Fruit fly (Drosophila melanogaster): ENCODE measurements around the gene CG46412.

CG46412 gene

dm6 chr3L:11599965-11600420 lies 36.1 kb upstream of the CG46412 start, which contains the start of the genes CG14137 and CG46394:
Gene CG14137, minus strand, starts transcription at chr3L:11600065.
Gene CG46394, plus strand, starts transcription at chr3L:11600370.
- no peak for TF ChIP-seq Pif1B (GFP tag; optimal IDR thresholded peaks at IDR 0.05)
- no peak for TF ChIP-seq CG32121 (GFP tag; IDR thresholded peaks at IDR 0.05)
- TF ChIP-seq D1 (tag; optimal IDR thresholded peaks at IDR 0.05) = no peak
- no peak for TF ChIP-seq CG9948 (tag; optimal IDR thresholded peaks at IDR 0.05)
- no peak for TF ChIP-seq EcR (GFP tag; optimal IDR thresholded peaks at IDR 0.05)
- TF ChIP-seq Ets98B (GFP tag; IDR thresholded peaks at IDR 0.05) = no peak
- no peak for TF ChIP-seq Pif1A (GFP tag; optimal IDR thresholded peaks at IDR 0.05)

DNA sequence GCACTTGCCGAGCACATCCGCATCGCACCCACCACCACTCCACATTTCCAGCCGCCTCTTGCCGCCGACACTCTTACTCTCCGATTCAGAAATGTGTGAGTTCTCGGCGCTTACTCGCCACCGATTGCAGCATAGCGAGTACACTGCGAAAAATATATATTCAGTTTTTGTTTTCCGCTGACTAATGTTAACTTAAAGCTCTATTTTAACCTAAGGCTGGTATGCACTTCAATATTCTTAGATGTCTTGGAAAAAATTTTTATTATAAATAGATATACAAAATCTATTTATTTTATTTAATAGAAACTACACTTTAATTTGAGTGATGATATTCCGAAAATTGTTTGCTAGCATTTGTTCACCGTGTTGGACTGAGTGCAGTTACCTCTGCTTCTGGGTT lies 35.4 kb upstream of the CG46412 start:
- TF ChIP-seq Snoo (tag; optimal IDR thresholded peaks at IDR 0.05) = peak; percentile 22
- TF ChIP-seq CG12605 (GFP tag; IDR thresholded peaks at IDR 0.05) = no peak
- TF ChIP-seq CG8159 (tag; optimal IDR thresholded peaks at IDR 0.05) = peak; percentile 52
- TF ChIP-seq D1 (tag; optimal IDR thresholded peaks at IDR 0.05) = no peak
- TF ChIP-seq CG9948 (tag; optimal IDR thresholded peaks at IDR 0.05) = peak; percentile 38
- peak; percentile 18 for TF ChIP-seq CG34367 (tag; optimal IDR thresholded peaks at IDR 0.05)
- TF ChIP-seq CG32121 (GFP tag; IDR thresholded peaks at IDR 0.05) = no peak
- TF ChIP-seq Pif1B (GFP tag; optimal IDR thresholded peaks at IDR 0.05) = peak; percentile 2
- TF ChIP-seq CG4496 (GFP tag; IDR thresholded peaks at IDR 0.05) = 0 out of 3 replicates have a peak, but pooled peaks have one; percentile 22
- TF ChIP-seq EcR (GFP tag; optimal IDR thresholded peaks at IDR 0.05) = peak; percentile 52
- no peak for TF ChIP-seq rn (GFP tag; IDR thresholded peaks at IDR 0.05)
- peak; percentile 29 for TF ChIP-seq CG13204 (GFP tag; optimal IDR thresholded peaks at IDR 0.05)
- no peak for TF ChIP-seq gl (tag; optimal IDR thresholded peaks at IDR 0.05)
- no peak for TF ChIP-seq Ets98B (GFP tag; IDR thresholded peaks at IDR 0.05)
- peak; percentile 34 for TF ChIP-seq CG17806 (tag; optimal IDR thresholded peaks at IDR 0.05)
- no peak for TF ChIP-seq fd96Ca (GFP tag; IDR thresholded peaks at IDR 0.05)
- peak; percentile 18 for TF ChIP-seq CG14655 (GFP tag; optimal IDR thresholded peaks at IDR 0.05)
- no peak for TF ChIP-seq Pif1A (GFP tag; optimal IDR thresholded peaks at IDR 0.05)
- peak; percentile 61 for TF ChIP-seq CG15710 (tag; optimal IDR thresholded peaks at IDR 0.05)
- TF ChIP-seq CG8301 (tag; optimal IDR thresholded peaks at IDR 0.05) = no peak
- TF ChIP-seq CG10348 (GFP tag; IDR thresholded peaks at IDR 0.05) = no peak

dm6 chr3L:11596585-11597252 lies 32.8 kb upstream of the CG46412 start, which contains the start of gene CG7368:
Gene CG7368, plus strand, starts transcription at chr3L:11597202.
- peak; percentile 14 for TF ChIP-seq CG13204 (GFP tag; optimal IDR thresholded peaks at IDR 0.05)
- no peak for TF ChIP-seq CG34367 (tag; optimal IDR thresholded peaks at IDR 0.05)

DNA sequence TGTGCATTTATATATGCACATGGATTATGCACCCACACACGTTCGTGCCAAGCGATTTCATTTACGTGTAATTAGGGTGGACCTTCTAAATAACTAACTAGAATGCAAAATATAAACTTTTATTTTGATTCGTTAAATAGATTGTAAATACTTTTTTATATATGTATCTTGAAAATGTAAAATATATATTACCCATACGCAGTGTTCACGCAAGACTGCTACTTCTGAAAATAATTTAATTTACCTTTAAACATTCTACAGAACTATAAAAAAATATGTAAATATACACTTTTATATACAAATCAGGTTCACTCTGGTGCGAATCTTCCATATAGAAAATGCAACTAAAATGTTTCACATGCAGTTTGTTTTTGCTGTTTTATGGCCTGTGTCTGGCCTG lies 29.9 kb upstream of the CG46412 start:
- peak; percentile 61 for TF ChIP-seq CG32121 (GFP tag; IDR thresholded peaks at IDR 0.05)
- no peak for TF ChIP-seq Snoo (tag; optimal IDR thresholded peaks at IDR 0.05)
- peak; percentile 46 for TF ChIP-seq CG15710 (tag; optimal IDR thresholded peaks at IDR 0.05)
- TF ChIP-seq CG34367 (tag; optimal IDR thresholded peaks at IDR 0.05) = peak; percentile 23
- TF ChIP-seq CG12605 (GFP tag; IDR thresholded peaks at IDR 0.05) = no peak
- peak; percentile 40 for TF ChIP-seq CG9948 (tag; optimal IDR thresholded peaks at IDR 0.05)
- no peak for TF ChIP-seq fd96Ca (GFP tag; IDR thresholded peaks at IDR 0.05)
- peak; percentile 35 for TF ChIP-seq CG14655 (GFP tag; optimal IDR thresholded peaks at IDR 0.05)
- TF ChIP-seq CG8159 (tag; optimal IDR thresholded peaks at IDR 0.05) = peak; percentile 86
- no peak for TF ChIP-seq CG10348 (GFP tag; IDR thresholded peaks at IDR 0.05)
- peak; percentile 27 for TF ChIP-seq CG8301 (tag; optimal IDR thresholded peaks at IDR 0.05)
- TF ChIP-seq Pif1A (GFP tag; optimal IDR thresholded peaks at IDR 0.05) = no peak
- no peak for TF ChIP-seq gl (tag; optimal IDR thresholded peaks at IDR 0.05)
- peak; percentile 35 for TF ChIP-seq CG17806 (tag; optimal IDR thresholded peaks at IDR 0.05)
- TF ChIP-seq Pif1B (GFP tag; optimal IDR thresholded peaks at IDR 0.05) = peak; percentile 3
- peak; percentile 55 for TF ChIP-seq CG4496 (GFP tag; IDR thresholded peaks at IDR 0.05)
- peak; percentile 28; the same call in 1 of the 2 replicates for TF ChIP-seq Ets98B (GFP tag; IDR thresholded peaks at IDR 0.05)
- no peak for TF ChIP-seq rn (GFP tag; IDR thresholded peaks at IDR 0.05)

- TF ChIP-seq CG10348 (GFP tag; IDR thresholded peaks at IDR 0.05) (no peak), Pif1A (GFP tag; optimal IDR thresholded peaks at IDR 0.05) (no peak), CG13204 (GFP tag; optimal IDR thresholded peaks at IDR 0.05) (peak; percentile 52), D1 (tag; optimal IDR thresholded peaks at IDR 0.05) (no peak)
Observed at dm6 chr3L:11591803-11592202, 27.9 kb upstream of the CG46412 start.

DNA sequence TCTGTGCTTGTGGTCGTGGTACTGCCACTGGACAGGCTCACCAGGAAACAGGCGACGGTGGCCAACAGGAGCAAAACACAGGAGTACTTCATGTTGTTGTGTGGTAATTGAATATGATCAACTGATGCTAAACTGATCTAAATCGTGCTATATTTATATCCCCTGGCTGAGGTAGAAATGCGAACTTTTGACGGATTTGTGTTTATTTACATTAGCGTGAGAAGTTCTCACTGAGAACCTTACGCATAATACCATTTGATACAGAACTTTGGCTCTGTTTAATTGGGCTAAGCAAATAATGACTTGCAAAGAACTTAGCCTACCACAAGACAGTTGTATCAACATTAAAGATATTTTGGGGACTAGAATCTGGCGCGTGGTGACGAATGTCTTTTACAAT lies 27.3 kb upstream of the CG46412 start, which contains the start of gene CG33268:
CG33268 (minus strand) TSS at position 101 of the 400 bp plus-strand sequence.
- TF ChIP-seq CG14655 (GFP tag; optimal IDR thresholded peaks at IDR 0.05) (no peak), CG10348 (GFP tag; IDR thresholded peaks at IDR 0.05) (no peak), CG4496 (GFP tag; IDR thresholded peaks at IDR 0.05) (no peak), CG8301 (tag; optimal IDR thresholded peaks at IDR 0.05) (no peak), CG32121 (GFP tag; IDR thresholded peaks at IDR 0.05) (no peak), Snoo (tag; optimal IDR thresholded peaks at IDR 0.05) (no peak), Pif1B (GFP tag; optimal IDR thresholded peaks at IDR 0.05) (no peak), gl (tag; optimal IDR thresholded peaks at IDR 0.05) (no peak), CG8159 (tag; optimal IDR thresholded peaks at IDR 0.05) (no peak), CG15710 (tag; optimal IDR thresholded peaks at IDR 0.05) (no peak), D1 (tag; optimal IDR thresholded peaks at IDR 0.05) (no peak), Ets98B (GFP tag; IDR thresholded peaks at IDR 0.05) (no peak), CG34367 (tag; optimal IDR thresholded peaks at IDR 0.05) (no peak), CG17806 (tag; optimal IDR thresholded peaks at IDR 0.05) (no peak), CG12605 (GFP tag; IDR thresholded peaks at IDR 0.05) (no peak), fd96Ca (GFP tag; IDR thresholded peaks at IDR 0.05) (no peak), Pif1A (GFP tag; optimal IDR thresholded peaks at IDR 0.05) (no peak), EcR (GFP tag; optimal IDR thresholded peaks at IDR 0.05) (no peak), rn (GFP tag; IDR thresholded peaks at IDR 0.05) (no peak)

Measured in whole organism, pupa.